Fruit fly (Drosophila melanogaster): ENCODE measurements around the gene CG15577.

- no peak for TF ChIP-seq Sin3A (optimal IDR thresholded peaks at IDR 0.05)
- TF ChIP-seq h (optimal IDR thresholded peaks at IDR 0.05): no peak
Observed at dm6 chrX:4305980-4306379, 29.2 kb upstream of the CG15577 start.

All from Kc167 (cell line).